Worm (Caenorhabditis elegans) whole organism, L1 larva: Measurements from ENCODE around the gene fbxa-55.

Source experiments
- ceh-63 ChIP-seq: fragments of 200-800 bp; sonication (Bioruptor generic); optimal IDR thresholded peaks from 2 replicates; lab custom pipeline; 2018; ENCODE audit warnings: mild to moderate bottlenecking, missing genetic modification characterization, missing compliant biosample characterization
- dpl-1 ChIP-seq, 3 experiments: fragments of 150-350 bp in 2 of 3; sonication (generic microtip) in 1 of 3; optimal IDR thresholded peaks; 2 replicates each; lab custom pipeline; 2014 to 2017; ENCODE audit warnings: missing biosample characterization in 3 of 3, missing genetic modification characterization in 3 of 3, missing genetic modification reagents in 3 of 3
- efl-1 ChIP-seq, 4 experiments: fragments of 150-350 bp; optimal IDR thresholded peaks in 3 of 4; peaks in 1 of 4; 1 replicate in 1 of 4; 2 replicates in 3 of 4; lab custom pipeline; 2014; ENCODE audit warnings: missing biosample characterization in 2 of 4, missing genetic modification characterization in 2 of 4, missing genetic modification reagents in 2 of 4
- fkh-10 ChIP-seq: sonication (generic microtip); optimal IDR thresholded peaks from 2 replicates; lab custom pipeline; 2017; ENCODE audit warnings: missing biosample characterization, missing genetic modification reagents, missing genetic modification characterization
- nhr-11 ChIP-seq: fragments of 150-350 bp; optimal IDR thresholded peaks from 2 replicates; lab custom pipeline; 2014; ENCODE audit warnings: missing biosample characterization, missing genetic modification characterization
- nhr-20 ChIP-seq: sonication (generic microtip); optimal IDR thresholded peaks from 2 replicates; lab custom pipeline; 2016; ENCODE audit warnings: mild to moderate bottlenecking, missing genetic modification characterization, missing compliant biosample characterization
- nhr-237 ChIP-seq: fragments of 150-350 bp; optimal IDR thresholded peaks from 2 replicates; lab custom pipeline; 2014; ENCODE audit warnings: missing biosample characterization, missing genetic modification characterization
- rnt-1 ChIP-seq: sonication (generic microtip); optimal IDR thresholded peaks from 2 replicates; lab custom pipeline; 2016; ENCODE audit warnings: mild to moderate bottlenecking, missing genetic modification characterization, moderate library complexity, missing compliant biosample characterization
- skn-1 ChIP-seq: fragments of 150-350 bp; optimal IDR thresholded peaks from 2 replicates; lab custom pipeline; 2014; ENCODE audit warnings: missing biosample characterization, missing genetic modification characterization
- snpc-4 ChIP-seq: fragments of 150-350 bp; optimal IDR thresholded peaks from 2 replicates; lab custom pipeline; 2014; ENCODE audit warnings: missing biosample characterization, missing genetic modification characterization
- sptf-1 ChIP-seq: fragments of 150-350 bp; optimal IDR thresholded peaks from 2 replicates; lab custom pipeline; 2014; ENCODE audit warnings: missing biosample characterization, missing genetic modification characterization
- unc-62 ChIP-seq: fragments of 150-350 bp; optimal IDR thresholded peaks from 2 replicates; lab custom pipeline; 2014; ENCODE audit warnings: missing biosample characterization, missing genetic modification reagents, missing genetic modification characterization

DNA sequence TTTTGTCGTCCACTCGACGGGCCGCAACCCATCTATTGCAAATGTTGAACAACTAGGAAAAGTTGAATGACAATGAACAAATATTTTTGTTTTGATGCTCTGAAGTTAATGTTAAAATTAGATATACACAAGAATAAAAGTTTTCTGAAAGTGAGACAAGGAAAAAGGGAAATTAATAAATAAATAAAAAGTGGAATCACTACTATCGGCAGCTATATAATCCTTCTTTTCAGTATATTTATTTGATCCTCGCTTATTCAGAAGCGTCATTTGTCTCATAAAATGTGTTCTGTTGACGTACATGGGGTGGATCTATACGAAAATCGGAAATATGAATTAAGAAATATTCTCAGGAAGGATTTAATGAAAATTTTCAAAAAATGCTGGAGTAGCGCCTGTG lies 9.7 kb downstream of the fbxa-55 start, which contains the start of gene pef-1:
- no peak for TF ChIP-seq nhr-11
- no peak for TF ChIP-seq unc-62
- TF ChIP-seq snpc-4 (tag; lab: Kevin White, UChicago): no peak
- TF ChIP-seq skn-1 (tag; lab: Kevin White, UChicago): no peak
- no peak for TF ChIP-seq sptf-1 (tag; lab: Kevin White, UChicago)
- no peak for TF ChIP-seq ceh-63 (GFP tag; lab: Kevin White, UChicago)
- TF ChIP-seq dpl-1 (GFP tag; optimal IDR thresholded peaks at IDR 0.05; lab: Kevin White, UChicago): no peak
- no peak for TF ChIP-seq nhr-20
- TF ChIP-seq efl-1 (optimal IDR thresholded peaks at IDR 0.05; lab: Kevin White, UChicago): no peak
- no peak for TF ChIP-seq efl-1 (GFP tag; optimal IDR thresholded peaks at IDR 0.05 in 1 of 2; lab: Kevin White, UChicago)
- TF ChIP-seq rnt-1 (tag; lab: Kevin White, UChicago): no peak
- no peak for TF ChIP-seq nhr-237 (tag; lab: Kevin White, UChicago)
- no peak for TF ChIP-seq fkh-10 (GFP tag; lab: Kevin White, UChicago)
